Fruit fly (Drosophila melanogaster): ENCODE results near the gene CG14712.

DNA sequence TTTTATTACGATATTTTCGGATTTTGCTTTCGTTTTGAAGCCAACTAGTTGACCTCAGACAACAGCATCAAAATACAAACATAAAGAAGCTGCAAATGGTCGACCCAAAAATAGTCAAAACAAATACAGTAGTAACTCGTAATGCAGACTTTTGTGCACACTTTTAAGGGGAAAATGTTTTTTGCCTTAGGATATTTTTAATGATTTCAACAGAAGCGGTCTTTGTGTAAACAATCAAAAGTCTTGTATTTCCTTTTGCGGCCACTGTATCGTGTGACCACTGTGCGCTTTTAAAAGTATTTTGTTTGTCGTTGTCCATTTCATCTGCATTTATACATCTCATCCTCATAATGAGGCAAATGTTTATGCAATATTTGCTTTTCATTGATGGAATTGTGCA is 20.9 kb downstream of the CG14712 start:
- TF ChIP-seq lola (GFP tag; optimal IDR thresholded peaks at IDR 0.05), result no peak
- TF ChIP-seq N (GFP tag; optimal IDR thresholded peaks at IDR 0.05), result no peak
- TF ChIP-seq woc (GFP tag; optimal IDR thresholded peaks at IDR 0.05), result peak; percentile 62
- peak; percentile 88 for TF ChIP-seq ey (GFP tag; optimal IDR thresholded peaks at IDR 0.05)
